Fruit fly (Drosophila melanogaster) whole organism, prepupa: ENCODE measurements around the gene Ifrd1.
A peak's percentile ranks its signal among the peaks of the same experiment; 100 is the strongest.

Experiments used
- Blimp-1 ChIP-seq: fragments of 200-800 bp; sonication (Bioruptor generic); optimal IDR thresholded peaks from 3 replicates; lab custom pipeline; 2017; ENCODE audit warnings: missing biosample characterization, missing genetic modification characterization, mild to moderate bottlenecking, moderate library complexity, missing genetic modification reagents
- CG10631 ChIP-seq: fragments of 200-800 bp; sonication (Bioruptor generic); optimal IDR thresholded peaks from 2 replicates; lab custom pipeline; 2016; ENCODE audit warnings: missing biosample characterization, missing genetic modification characterization
- CG10669 ChIP-seq: fragments of 200-800 bp; sonication (Bioruptor generic); optimal IDR thresholded peaks from 3 replicates; lab custom pipeline; 2018; ENCODE audit warnings: missing biosample characterization, mild to moderate bottlenecking, missing genetic modification characterization, moderate library complexity
- CG11294 ChIP-seq: fragments of 200-800 bp; sonication (Bioruptor generic); IDR thresholded peaks from 2 replicates; pipeline ENCODE4 v1.3.6; 2022; ENCODE audit warnings: missing biosample characterization, missing genetic modification characterization
- CG11762 ChIP-seq: fragments of 200-800 bp; sonication (Bioruptor generic); optimal IDR thresholded peaks from 3 replicates; lab custom pipeline; 2016; ENCODE audit warnings: missing biosample characterization, missing genetic modification characterization; ENCODE audit not compliant: insufficient read depth
- CG11902 ChIP-seq: fragments of 200-800 bp; sonication (Bioruptor generic); optimal IDR thresholded peaks from 3 replicates; lab custom pipeline; 2016; ENCODE audit warnings: missing biosample characterization, missing genetic modification characterization
- CG15336 ChIP-seq: fragments of 200-800 bp; sonication (Bioruptor generic); IDR thresholded peaks from 2 replicates; pipeline ENCODE4 v1.3.6; 2022; ENCODE audit warnings: missing biosample characterization, missing genetic modification characterization
- CG16779 ChIP-seq: fragments of 200-800 bp; sonication (Bioruptor generic); optimal IDR thresholded peaks from 3 replicates; lab custom pipeline; 2017; ENCODE audit warnings: missing biosample characterization, mild to moderate bottlenecking, missing genetic modification characterization
- CG3032 ChIP-seq: fragments of 200-800 bp; optimal IDR thresholded peaks from 2 replicates; lab custom pipeline; 2019; ENCODE audit warnings: missing biosample characterization, mild to moderate bottlenecking, missing genetic modification characterization, moderate library complexity
- CG31627 ChIP-seq: fragments of 200-800 bp; sonication (Bioruptor generic); optimal IDR thresholded peaks from 3 replicates; lab custom pipeline; 2016; ENCODE audit warnings: missing biosample characterization, missing genetic modification characterization
- CG32006 ChIP-seq: fragments of 200-800 bp; sonication (Bioruptor generic); optimal IDR thresholded peaks from 3 replicates; lab custom pipeline; 2017; ENCODE audit warnings: missing biosample characterization, mild to moderate bottlenecking, missing genetic modification characterization
- CG34406 ChIP-seq: fragments of 200-800 bp; sonication (Bioruptor generic); optimal IDR thresholded peaks from 3 replicates; lab custom pipeline; 2016; ENCODE audit warnings: missing biosample characterization, missing genetic modification characterization
- CG3919 ChIP-seq: fragments of 200-800 bp; sonication (Bioruptor generic); optimal IDR thresholded peaks from 3 replicates; lab custom pipeline; 2016; ENCODE audit warnings: missing biosample characterization, missing genetic modification characterization
- CG4318 ChIP-seq: fragments of 200-800 bp; sonication (Bioruptor generic); optimal IDR thresholded peaks from 3 replicates; lab custom pipeline; 2017; ENCODE audit warnings: missing biosample characterization, mild to moderate bottlenecking, missing genetic modification characterization
- CG6163 ChIP-seq: fragments of 200-800 bp; sonication (Bioruptor generic); IDR thresholded peaks from 3 replicates; pipeline ENCODE4 v1.3.6; 2022; ENCODE audit warnings: missing biosample characterization, missing genetic modification characterization
- CG6276 ChIP-seq: fragments of 200-800 bp; sonication (Bioruptor generic); optimal IDR thresholded peaks from 2 replicates; lab custom pipeline; 2017; ENCODE audit warnings: missing biosample characterization, mild to moderate bottlenecking, missing genetic modification characterization
- CG6792 ChIP-seq: fragments of 200-800 bp; sonication (Bioruptor generic); optimal IDR thresholded peaks from 3 replicates; lab custom pipeline; 2016; ENCODE audit warnings: missing biosample characterization, missing genetic modification characterization
- CG6808 ChIP-seq: fragments of 200-800 bp; sonication (Bioruptor generic); optimal IDR thresholded peaks from 3 replicates; lab custom pipeline; 2017; ENCODE audit warnings: missing biosample characterization, missing genetic modification characterization, mild to moderate bottlenecking, moderate library complexity, missing genetic modification reagents
- CG6854 ChIP-seq: fragments of 200-800 bp; sonication (Bioruptor generic); optimal IDR thresholded peaks from 2 replicates; lab custom pipeline; 2017; ENCODE audit warnings: missing biosample characterization, mild to moderate bottlenecking, missing genetic modification characterization
- CG7368 ChIP-seq: fragments of 200-800 bp; sonication (Bioruptor generic); optimal IDR thresholded peaks from 3 replicates; lab custom pipeline; 2016; ENCODE audit warnings: missing biosample characterization, missing genetic modification characterization
- CG8119 ChIP-seq: fragments of 200-800 bp; sonication (Bioruptor generic); IDR thresholded peaks from 3 replicates; pipeline ENCODE4 v1.3.6; 2022; ENCODE audit warnings: missing biosample characterization, missing genetic modification characterization
- CG8319 ChIP-seq: fragments of 200-800 bp; sonication (Bioruptor generic); optimal IDR thresholded peaks from 3 replicates; lab custom pipeline; 2016; ENCODE audit warnings: missing biosample characterization, missing genetic modification characterization
- Eip75B ChIP-seq: fragments of 200-800 bp; sonication (Bioruptor generic); optimal IDR thresholded peaks from 3 replicates; lab custom pipeline; 2016; ENCODE audit warnings: missing biosample characterization, missing genetic modification characterization
- Eip78C ChIP-seq: fragments of 200-800 bp; sonication (Bioruptor generic); peaks from one replicate; lab custom pipeline; 2016; ENCODE audit warnings: missing biosample characterization, missing genetic modification characterization
- Eip93F ChIP-seq: fragments of 200-800 bp; sonication (Bioruptor generic); optimal IDR thresholded peaks from 2 replicates; lab custom pipeline; 2016; ENCODE audit warnings: missing biosample characterization, mild to moderate bottlenecking, missing genetic modification characterization
- Gug ChIP-seq: fragments of 200-800 bp; sonication (Bioruptor generic); IDR thresholded peaks from 2 replicates; pipeline ENCODE4 v1.3.6; 2022; ENCODE audit warnings: missing biosample characterization, missing genetic modification characterization
- Hr39 ChIP-seq: fragments of 200-800 bp; sonication (Bioruptor generic); optimal IDR thresholded peaks from 2 replicates; lab custom pipeline; 2016; ENCODE audit warnings: missing biosample characterization, missing genetic modification characterization
- Hr4 ChIP-seq: fragments of 200-800 bp; sonication (Bioruptor generic); optimal IDR thresholded peaks from 3 replicates; lab custom pipeline; 2016; ENCODE audit warnings: missing biosample characterization, missing genetic modification characterization
- Lpt ChIP-seq: fragments of 200-800 bp; sonication (Bioruptor generic); optimal IDR thresholded peaks from 3 replicates; lab custom pipeline; 2016; ENCODE audit warnings: missing biosample characterization, missing genetic modification characterization
- Met ChIP-seq: fragments of 200-800 bp; sonication (Bioruptor generic); optimal IDR thresholded peaks from 3 replicates; lab custom pipeline; 2016; ENCODE audit warnings: missing biosample characterization, missing genetic modification characterization
- OdsH ChIP-seq: fragments of 200-800 bp; sonication (Bioruptor generic); optimal IDR thresholded peaks from 3 replicates; lab custom pipeline; 2016; ENCODE audit warnings: missing biosample characterization, missing genetic modification characterization
- Smox ChIP-seq: fragments of 200-800 bp; sonication (Bioruptor generic); optimal IDR thresholded peaks from 3 replicates; lab custom pipeline; 2016; ENCODE audit warnings: missing biosample characterization, missing genetic modification characterization
- Sox102F ChIP-seq: fragments of 200-800 bp; sonication (Bioruptor generic); optimal IDR thresholded peaks from 2 replicates; lab custom pipeline; 2016; ENCODE audit warnings: missing biosample characterization, mild to moderate bottlenecking, missing genetic modification characterization
- Sox14 ChIP-seq: fragments of 200-800 bp; sonication (Bioruptor generic); optimal IDR thresholded peaks from 3 replicates; lab custom pipeline; 2016; ENCODE audit warnings: missing biosample characterization, missing genetic modification characterization
- Sox15 ChIP-seq: fragments of 200-800 bp; sonication (Bioruptor generic); optimal IDR thresholded peaks from 3 replicates; lab custom pipeline; 2016; ENCODE audit warnings: missing biosample characterization, missing genetic modification characterization
- dac ChIP-seq: fragments of 200-800 bp; sonication (Bioruptor generic); optimal IDR thresholded peaks from 2 replicates; lab custom pipeline; 2017; ENCODE audit warnings: missing biosample characterization, mild to moderate bottlenecking, missing genetic modification characterization
- dsx ChIP-seq: fragments of 200-800 bp; optimal IDR thresholded peaks from 3 replicates; lab custom pipeline; 2019; ENCODE audit warnings: missing biosample characterization, mild to moderate bottlenecking, missing genetic modification characterization, moderate library complexity; ENCODE audit not compliant: poor library complexity, severe bottlenecking
- eg ChIP-seq: fragments of 200-800 bp; sonication (Bioruptor generic); IDR thresholded peaks from 3 replicates; pipeline ENCODE4 v1.3.6; 2022; ENCODE audit warnings: missing biosample characterization, missing genetic modification characterization
- esn ChIP-seq: fragments of 200-800 bp; sonication (Bioruptor generic); optimal IDR thresholded peaks from 2 replicates; lab custom pipeline; 2016; ENCODE audit warnings: missing biosample characterization, mild to moderate bottlenecking, missing genetic modification characterization, moderate library complexity
- fd59A ChIP-seq: fragments of 200-800 bp; sonication (Bioruptor generic); optimal IDR thresholded peaks from 2 replicates; lab custom pipeline; 2017; ENCODE audit warnings: missing biosample characterization, mild to moderate bottlenecking, missing genetic modification characterization, missing genetic modification reagents
- fd85E ChIP-seq: fragments of 200-800 bp; sonication (Bioruptor generic); optimal IDR thresholded peaks from 3 replicates; lab custom pipeline; 2016; ENCODE audit warnings: missing biosample characterization, missing genetic modification characterization
- fkh ChIP-seq: fragments of 200-800 bp; sonication (Bioruptor generic); optimal IDR thresholded peaks from 3 replicates; lab custom pipeline; 2017; ENCODE audit warnings: missing biosample characterization, mild to moderate bottlenecking, missing genetic modification characterization, moderate library complexity
- lz ChIP-seq: fragments of 200-800 bp; sonication (Bioruptor generic); optimal IDR thresholded peaks from 3 replicates; lab custom pipeline; 2016; ENCODE audit warnings: missing biosample characterization, missing genetic modification characterization
- net ChIP-seq: fragments of 200-800 bp; sonication (Bioruptor generic); optimal IDR thresholded peaks from 3 replicates; lab custom pipeline; 2016; ENCODE audit warnings: missing biosample characterization, missing genetic modification characterization
- salr ChIP-seq, 2 experiments: fragments of 200-800 bp; sonication (Bioruptor generic); optimal IDR thresholded peaks; 3 replicates each; lab custom pipeline; 2016 to 2018; ENCODE audit warnings: missing biosample characterization in 2 of 2, missing genetic modification characterization in 2 of 2, mild to moderate bottlenecking in 1 of 2
- ss ChIP-seq, 2 experiments: fragments of 200-800 bp; sonication (Bioruptor generic); optimal IDR thresholded peaks; 2 replicates in 1 of 2; 3 replicates in 1 of 2; lab custom pipeline; 2017 to 2018; ENCODE audit warnings: mild to moderate bottlenecking in 2 of 2, missing biosample characterization in 2 of 2, missing genetic modification characterization in 2 of 2, moderate library complexity in 1 of 2
- svp ChIP-seq: fragments of 200-800 bp; sonication (Bioruptor generic); peaks from one replicate; lab custom pipeline; 2016; ENCODE audit warnings: missing biosample characterization, missing genetic modification characterization
- topi ChIP-seq: fragments of 200-800 bp; sonication (Bioruptor generic); optimal IDR thresholded peaks from 3 replicates; lab custom pipeline; 2016; ENCODE audit warnings: missing biosample characterization, missing genetic modification characterization

Ifrd1 gene

dm6 chr2L:2897710-2898109 is 23.4 kb upstream of the Ifrd1 start:
- no peak for TF ChIP-seq CG11762 (GFP tag; lab: Kevin White, UChicago)
- TF ChIP-seq esn (GFP tag; lab: Kevin White, UChicago): no peak
- no peak for TF ChIP-seq CG3919 (GFP tag; lab: Kevin White, UChicago)
- TF ChIP-seq Hr4 (GFP tag; lab: Kevin White, UChicago): no peak
- TF ChIP-seq CG11902 (GFP tag; lab: Kevin White, UChicago): no peak
- no peak for TF ChIP-seq Sox102F (GFP tag; lab: Kevin White, UChicago)
- no peak for TF ChIP-seq Sox15 (GFP tag; lab: Kevin White, UChicago)
- no peak for TF ChIP-seq CG16779
- TF ChIP-seq Smox (GFP tag; lab: Kevin White, UChicago): no peak
- no peak for TF ChIP-seq CG31627
- no peak for TF ChIP-seq salr (GFP tag; optimal IDR thresholded peaks at IDR 0.05; lab: Kevin White, UChicago)
- no peak for TF ChIP-seq fd85E
- TF ChIP-seq CG10631 (GFP tag; lab: Kevin White, UChicago): no peak
- no peak for TF ChIP-seq dac (GFP tag; lab: Kevin White, UChicago)
- no peak for TF ChIP-seq Lpt (GFP tag; lab: Kevin White, UChicago)
- no peak for TF ChIP-seq CG32006 (GFP tag; lab: Kevin White, UChicago)
- no peak for TF ChIP-seq Eip78C
- no peak for TF ChIP-seq ss (GFP tag; optimal IDR thresholded peaks at IDR 0.05; lab: Kevin White, UChicago)
- no peak for TF ChIP-seq CG10669 (GFP tag; lab: Kevin White, UChicago)

- TF ChIP-seq CG4318 (GFP tag; lab: Kevin White, UChicago) (peak; percentile 72), eg (peak; percentile 91), net (peak; percentile 60), CG3032 (peak; percentile 47), CG8319 (GFP tag; lab: Kevin White, UChicago) (peak; percentile 65), CG32006 (GFP tag; lab: Kevin White, UChicago) (peak; percentile 87), svp (GFP tag; lab: Kevin White, UChicago) (no peak), Eip75B (GFP tag; lab: Kevin White, UChicago) (peak; percentile 74), topi (GFP tag; lab: Kevin White, UChicago) (peak; percentile 61), esn (GFP tag; lab: Kevin White, UChicago) (peak; percentile 51), Hr39 (GFP tag; lab: Kevin White, UChicago) (peak; percentile 68), fd59A (peak; percentile 41), Eip93F (no peak), Met (GFP tag; lab: Kevin White, UChicago) (peak; percentile 50), dac (GFP tag; lab: Kevin White, UChicago) (peak; percentile 66), CG7368 (GFP tag; lab: Kevin White, UChicago) (peak; percentile 70), CG11294 (peak; percentile 84; the same call in 1 of the 2 replicates), CG6854 (GFP tag; lab: Kevin White, UChicago) (no peak), Sox15 (GFP tag; lab: Kevin White, UChicago) (peak; percentile 48), OdsH (GFP tag; lab: Kevin White, UChicago) (peak; percentile 77), fkh (GFP tag; lab: Kevin White, UChicago) (peak; percentile 76), CG6808 (GFP tag; lab: Kevin White, UChicago) (peak; percentile 44), Eip78C (peak; percentile 86), CG15336 (GFP tag; lab: Robert Waterston, UW) (peak; percentile 81), CG11762 (GFP tag; lab: Kevin White, UChicago) (peak; percentile 52), CG6792 (GFP tag; lab: Kevin White, UChicago) (peak; percentile 44), CG6163 (GFP tag; lab: Robert Waterston, UW) (peak; percentile 88), Sox14 (GFP tag; lab: Kevin White, UChicago) (peak; percentile 72), Smox (GFP tag; lab: Kevin White, UChicago) (no peak), CG34406 (peak; percentile 55), Gug (GFP tag; lab: Robert Waterston, UW) (peak; percentile 88), CG8119 (GFP tag; lab: Robert Waterston, UW) (peak; percentile 83), CG10631 (GFP tag; lab: Kevin White, UChicago) (peak; percentile 73), salr (GFP tag; optimal IDR thresholded peaks at IDR 0.05; lab: Kevin White, UChicago) (peak in 1 of 2 experiments; percentile 79), Blimp-1 (GFP tag; lab: Kevin White, UChicago) (no peak), CG6276 (GFP tag; lab: Kevin White, UChicago) (peak; percentile 28), lz (GFP tag; lab: Kevin White, UChicago) (peak; percentile 36), CG10669 (GFP tag; lab: Kevin White, UChicago) (peak; percentile 54), dsx (GFP tag; lab: Kevin White, UChicago) (peak; percentile 99), CG16779 (peak; percentile 23)
Measured at dm6 chr2L:2897024-2897549, 22.8 kb upstream of the Ifrd1 start.
